Worm (Caenorhabditis elegans): Measurements from ENCODE around the gene lgc-18.

Gene lgc-18

DNA sequence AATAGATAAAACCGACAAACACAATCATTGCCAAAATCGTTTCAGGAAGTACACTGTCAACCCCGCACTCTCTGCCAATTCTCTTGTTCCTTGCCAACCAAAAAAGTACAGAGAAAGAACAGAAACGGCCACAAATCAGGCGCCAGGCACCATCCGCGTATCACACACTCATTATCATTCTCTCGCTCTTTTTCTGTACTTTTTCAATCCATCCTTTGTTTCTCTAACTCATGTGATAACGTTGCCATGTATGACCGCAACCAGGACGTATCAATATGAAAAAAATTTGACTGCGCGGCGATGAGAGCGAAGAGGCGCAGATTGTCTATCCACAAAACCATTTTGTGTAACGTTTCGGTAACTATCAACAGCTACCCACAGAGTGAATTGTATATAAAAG lies 20.8 kb upstream of the lgc-18 start, which contains the start of gene col-181:
Gene col-181 (plus strand): TSS at position 301 of the 400 bp plus-strand sequence.
- TF ChIP-seq die-1 (tag; optimal IDR thresholded peaks at IDR 0.05) (peak; percentile 8), somi-1 (GFP tag; optimal IDR thresholded peaks at IDR 0.05) (no peak), lin-35 (GFP tag; optimal IDR thresholded peaks at IDR 0.05) (no peak), sptf-2 (GFP tag; optimal IDR thresholded peaks at IDR 0.05) (no peak), F57C9.4 (tag; optimal IDR thresholded peaks at IDR 0.05) (no peak), nfya-1 (tag; optimal IDR thresholded peaks at IDR 0.05; ENCODE audit: borderline replicate concordance, insufficient read depth) (no peak), lag-1 (GFP tag; IDR thresholded peaks at IDR 0.05) (no peak)

DNA sequence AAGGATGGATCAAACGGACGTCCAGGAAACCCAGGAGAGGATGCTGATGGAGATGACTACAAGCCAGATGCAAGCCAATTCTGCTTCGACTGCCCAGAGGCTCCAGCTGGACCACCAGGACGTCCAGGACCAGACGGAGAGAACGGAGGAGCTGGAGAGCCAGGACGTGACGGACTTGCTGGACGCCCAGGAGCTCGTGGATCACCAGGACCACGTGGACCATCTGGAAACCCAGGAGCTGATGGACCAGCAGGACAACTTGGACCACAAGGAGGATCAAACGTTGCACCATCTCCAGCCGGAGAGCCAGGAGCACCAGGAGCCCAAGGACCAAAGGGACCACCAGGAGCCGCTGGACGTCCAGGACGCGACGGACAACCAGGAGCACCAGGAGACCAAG lies 19.9 kb upstream of the lgc-18 start:
- TF ChIP-seq ztf-26 (tag; optimal IDR thresholded peaks at IDR 0.05) (peak; percentile 44), Y53G8AR.9 (GFP tag; conservative IDR thresholded peaks at IDR 0.05) (no peak), zfh-2 (GFP tag; conservative IDR thresholded peaks at IDR 0.05) (peak; percentile 87), egrh-3 (GFP tag; IDR thresholded peaks at IDR 0.05) (peak; percentile 79; the same call in 1 of the 2 replicates)

DNA sequence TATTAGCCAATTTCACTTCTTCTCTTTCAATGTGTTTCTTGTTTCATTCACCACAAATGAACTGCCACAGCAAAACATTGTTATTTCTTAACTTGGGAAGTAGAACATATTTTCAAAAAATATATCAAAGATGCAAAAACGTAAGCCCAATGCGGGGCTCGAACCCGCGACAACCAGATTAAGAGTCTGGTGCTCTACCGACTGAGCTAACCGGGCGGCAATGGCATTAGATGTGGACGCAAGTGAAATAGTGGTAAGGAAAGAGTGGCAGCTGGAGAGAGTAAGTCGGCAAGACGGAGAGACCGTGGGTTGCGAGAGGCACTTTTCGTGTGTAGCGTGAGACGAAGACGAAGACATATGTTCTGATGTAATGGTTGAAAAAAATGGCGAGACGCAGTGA lies 19.4 kb upstream of the lgc-18 start:
- TF ChIP-seq ekl-4 (GFP tag; IDR thresholded peaks at IDR 0.05) (peak; percentile 88), attf-5 (GFP tag; optimal IDR thresholded peaks at IDR 0.05) (no peak), egl-44 (GFP tag; IDR thresholded peaks at IDR 0.05) (peak; percentile 91), him-1 (tag; optimal IDR thresholded peaks at IDR 0.05) (peak; percentile 97), tbp1 (GFP tag; optimal IDR thresholded peaks at IDR 0.05) (peak; percentile 99), cebp-1 (GFP tag; IDR thresholded peaks at IDR 0.05) (peak; percentile 40; the same call in 1 of the 2 replicates), cebp-1 (tag; optimal IDR thresholded peaks at IDR 0.05) (no peak), ama-1 (optimal IDR thresholded peaks at IDR 0.05) (no peak), ama-1 (GFP tag; optimal IDR thresholded peaks at IDR 0.05) (peak in 1 of 2 experiments; percentile 90), rec-8 (tag; optimal IDR thresholded peaks at IDR 0.05) (peak; percentile 81 to 93), snpc-1.3 (tag; optimal IDR thresholded peaks at IDR 0.05; ENCODE audit: insufficient read depth) (peak; percentile 74), fkh-3 (tag; optimal IDR thresholded peaks at IDR 0.05) (peak; percentile 91), Y67H2A.10 (GFP tag; conservative IDR thresholded peaks at IDR 0.05) (peak; percentile 73), aptf-3 (GFP tag; IDR thresholded peaks at IDR 0.05) (no peak), chd-7 (tag; optimal IDR thresholded peaks at IDR 0.05) (peak; percentile 92), nhr-120 (GFP tag; IDR thresholded peaks at IDR 0.05) (peak; percentile 94; the same call in 1 of the 2 replicates), hmg-1.2 (GFP tag; IDR thresholded peaks at IDR 0.05) (peak; percentile 89), sdz-38 (tag; optimal IDR thresholded peaks at IDR 0.05) (peak; percentile 41), lin-40 (tag; optimal IDR thresholded peaks at IDR 0.05) (peak; percentile 88), zim-3 (tag; optimal IDR thresholded peaks at IDR 0.05) (peak; percentile 89), xnd-1 (tag; optimal IDR thresholded peaks at IDR 0.05) (no peak), B0019.2 (GFP tag; conservative IDR thresholded peaks at IDR 0.05) (no peak; the same call in 1 of the 2 replicates), nhr-179 (tag; optimal IDR thresholded peaks at IDR 0.05) (no peak), zfh-2 (GFP tag; conservative IDR thresholded peaks at IDR 0.05) (no peak), mcd-1 (GFP tag; IDR thresholded peaks at IDR 0.05) (peak; percentile 72), hmg-20 (GFP tag; IDR thresholded peaks at IDR 0.05) (peak; percentile 60), lir-1 (GFP tag; conservative IDR thresholded peaks at IDR 0.05) (peak; percentile 10; the same call in 1 of the 2 replicates), akir-1 (GFP tag; optimal IDR thresholded peaks at IDR 0.05) (peak; percentile 35), madf-6 (GFP tag; IDR thresholded peaks at IDR 0.05) (no peak), K12H6.12 (tag; optimal IDR thresholded peaks at IDR 0.05) (peak; percentile 79), die-1 (tag; optimal IDR thresholded peaks at IDR 0.05) (peak; percentile 98), F23B12.7 (tag; optimal IDR thresholded peaks at IDR 0.05; ENCODE audit: insufficient read depth) (peak; percentile 80), F57C9.4 (tag; optimal IDR thresholded peaks at IDR 0.05) (no peak), hrde-1 (tag; optimal IDR thresholded peaks at IDR 0.05; ENCODE audit: borderline replicate concordance) (peak; percentile 47), ztf-22 (GFP tag; optimal IDR thresholded peaks at IDR 0.05) (peak; percentile 64), Y53G8AR.9 (GFP tag; conservative IDR thresholded peaks at IDR 0.05) (peak; percentile 84), madf-8 (GFP tag; conservative IDR thresholded peaks at IDR 0.05) (no peak)
